Worm (Caenorhabditis elegans) whole organism, L4/young adult: ENCODE data around the gene fat-2.

Experiments
- W03F9.2 ChIP-seq: fragments of 150-350 bp; optimal IDR thresholded peaks from 2 replicates; lab custom pipeline; 2014; ENCODE audit warnings: missing biosample characterization, missing genetic modification characterization
- dao-5 ChIP-seq: sonication (generic microtip); optimal IDR thresholded peaks from 2 replicates; lab custom pipeline; 2016; ENCODE audit warnings: missing genotype, missing genetic modification characterization, moderate library complexity, missing compliant biosample characterization
- him-1 ChIP-seq: sonication (generic microtip); optimal IDR thresholded peaks from 2 replicates; lab custom pipeline; 2016; ENCODE audit warnings: missing genotype, missing genetic modification reagents, missing genetic modification characterization, missing compliant biosample characterization

DNA sequence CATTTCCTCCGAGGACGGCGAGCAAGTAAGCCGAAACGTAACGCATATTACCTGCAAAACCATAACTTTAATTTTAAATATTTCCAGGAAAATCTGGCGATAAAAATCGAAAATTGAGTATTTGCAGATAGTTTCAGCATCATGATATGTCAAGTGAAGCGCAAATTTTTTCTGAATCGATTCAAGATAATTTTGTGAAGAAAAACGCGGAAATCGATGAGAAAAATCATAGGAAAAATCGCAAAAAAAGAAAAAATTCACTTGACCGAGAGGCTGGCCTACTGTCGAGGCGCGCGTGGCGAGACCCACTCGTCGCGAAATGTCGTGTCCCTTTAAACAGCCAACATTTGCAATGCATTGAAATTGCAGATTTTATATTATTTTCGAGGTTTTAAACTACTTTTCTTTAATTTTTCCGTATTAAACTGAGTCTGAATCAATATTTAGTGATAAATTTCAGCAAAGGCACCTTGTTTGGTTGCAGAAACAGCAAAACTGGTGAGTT lies 46.6 kb downstream of the fat-2 start, which contains the start of the genes rla-2, popl-7 and Y62E10A.24:
- TF ChIP-seq him-1 (tag; lab: Kevin White, UChicago) = no peak
- TF ChIP-seq W03F9.2 = no peak
- TF ChIP-seq dao-5 (tag; lab: Kevin White, UChicago) = no peak
